Worm (Caenorhabditis elegans): ENCODE data around the gene C31B8.16.

DNA sequence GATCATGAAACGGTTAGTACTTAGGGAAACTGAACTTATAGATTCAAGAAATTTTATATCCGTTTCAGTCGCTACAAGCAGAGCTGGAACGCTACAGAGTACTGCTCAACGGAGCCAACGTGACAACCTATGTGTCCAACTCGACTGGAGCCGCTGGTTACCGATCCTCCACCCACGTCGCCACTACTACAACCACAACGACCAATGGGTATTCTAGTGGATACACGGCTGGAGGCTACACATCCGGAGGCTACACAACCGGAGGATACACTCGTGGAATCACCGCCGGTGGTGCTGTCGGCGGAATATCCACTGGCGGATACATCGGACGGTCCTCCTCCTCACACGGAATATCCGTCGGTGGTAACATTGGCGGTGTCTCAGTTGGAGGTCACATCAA is 46.8 kb upstream of the C31B8.16 start:
- TF ChIP-seq nhr-28 (tag; optimal IDR thresholded peaks at IDR 0.05) (no peak), ceh-16 (tag; optimal IDR thresholded peaks at IDR 0.05) (no peak), snpc-4 (tag; optimal IDR thresholded peaks at IDR 0.05) (no peak), ceh-82 (tag; optimal IDR thresholded peaks at IDR 0.05) (no peak), nhr-23 (tag; optimal IDR thresholded peaks at IDR 0.05) (no peak), nhr-77 (tag; optimal IDR thresholded peaks at IDR 0.05) (no peak), ceh-28 (tag; optimal IDR thresholded peaks at IDR 0.05) (no peak), lin-39 (tag; optimal IDR thresholded peaks at IDR 0.05) (no peak), fkh-10 (GFP tag; optimal IDR thresholded peaks at IDR 0.05) (no peak), ZK546.5 (tag; optimal IDR thresholded peaks at IDR 0.05) (no peak)

Data from whole organism, L3 larva.